Fruit fly (Drosophila melanogaster) whole organism, embryonic: ENCODE data around the gene CG14113.

ENCODE experiments used
- Ada2b ChIP-seq: fragments of 200-800 bp; sonication (Bioruptor generic); IDR thresholded peaks from 2 replicates; pipeline ENCODE4 v1.3.6; 2022; ENCODE audit warnings: missing biosample characterization, missing genetic modification characterization
- Bdp1 ChIP-seq: fragments of 200-800 bp; sonication (Bioruptor generic); optimal IDR thresholded peaks from 3 replicates; lab custom pipeline; 2016; ENCODE audit warnings: missing biosample characterization, missing genetic modification characterization
- C15 ChIP-seq: fragments of 200-800 bp; sonication (Bioruptor generic); IDR thresholded peaks from 3 replicates; pipeline ENCODE4 v1.3.6; 2022; ENCODE audit warnings: missing biosample characterization, missing genetic modification characterization
- CG10147 ChIP-seq: fragments of 200-800 bp; sonication (Bioruptor generic); optimal IDR thresholded peaks from 2 replicates; lab custom pipeline; 2019; ENCODE audit warnings: missing biosample characterization, mild to moderate bottlenecking, missing genetic modification characterization, moderate library complexity
- CG10209 ChIP-seq: fragments of 200-800 bp; sonication (Bioruptor generic); optimal IDR thresholded peaks from 3 replicates; lab custom pipeline; 2017; ENCODE audit warnings: missing biosample characterization, mild to moderate bottlenecking, missing genetic modification characterization, missing genetic modification reagents
- CG10462 ChIP-seq: fragments of 200-800 bp; sonication (Bioruptor generic); optimal IDR thresholded peaks from 2 replicates; lab custom pipeline; 2016; ENCODE audit warnings: missing biosample characterization, missing genetic modification characterization
- CG14014 ChIP-seq: fragments of 200-800 bp; sonication (Bioruptor generic); IDR thresholded peaks from 2 replicates; pipeline ENCODE4 v1.3.6; 2022; ENCODE audit warnings: missing biosample characterization, missing genetic modification characterization
- CG14050 ChIP-seq: fragments of 200-800 bp; sonication (Bioruptor generic); IDR thresholded peaks from 3 replicates; pipeline ENCODE4 v1.3.6; 2022; ENCODE audit warnings: missing biosample characterization, missing genetic modification characterization
- CG14667 ChIP-seq: fragments of 200-800 bp; sonication (Bioruptor generic); IDR thresholded peaks from 2 replicates; pipeline ENCODE4 v1.3.6; 2022; ENCODE audit warnings: missing biosample characterization, missing genetic modification characterization
- CG15073 ChIP-seq: fragments of 200-800 bp; sonication (Bioruptor generic); optimal IDR thresholded peaks from 2 replicates; lab custom pipeline; 2016; ENCODE audit warnings: missing biosample characterization, missing genetic modification characterization
- CG17328 ChIP-seq: fragments of 200-800 bp; sonication (Bioruptor generic); IDR thresholded peaks from 2 replicates; pipeline ENCODE4 v1.3.6; 2022; ENCODE audit warnings: missing biosample characterization, missing genetic modification characterization
- CG17361 ChIP-seq: fragments of 200-800 bp; sonication (Bioruptor generic); IDR thresholded peaks from 3 replicates; pipeline ENCODE4 v1.3.6; 2022; ENCODE audit warnings: missing biosample characterization, missing genetic modification characterization
- CG18619 ChIP-seq: fragments of 200-800 bp; sonication (Bioruptor generic); optimal IDR thresholded peaks from 3 replicates; lab custom pipeline; 2017; ENCODE audit warnings: missing biosample characterization, mild to moderate bottlenecking, missing genetic modification characterization
- CG2116 ChIP-seq: fragments of 200-800 bp; sonication (Bioruptor generic); optimal IDR thresholded peaks from 3 replicates; lab custom pipeline; 2018; ENCODE audit warnings: missing biosample characterization, mild to moderate bottlenecking, missing genetic modification characterization
- CG32767 ChIP-seq: fragments of 200-800 bp; sonication (Bioruptor generic); IDR thresholded peaks from 2 replicates; pipeline ENCODE4 v1.3.6; 2022; ENCODE audit warnings: missing biosample characterization, missing genetic modification characterization
- CG3838 ChIP-seq: fragments of 200-800 bp; sonication (Bioruptor generic); optimal IDR thresholded peaks from 3 replicates; lab custom pipeline; 2016; ENCODE audit warnings: missing biosample characterization, missing genetic modification characterization
- CG6175 ChIP-seq: fragments of 200-800 bp; sonication (Bioruptor generic); IDR thresholded peaks from 3 replicates; pipeline ENCODE4 v1.3.6; 2022; ENCODE audit warnings: missing biosample characterization, missing genetic modification characterization
- CG8281 ChIP-seq: fragments of 200-800 bp; sonication (Bioruptor generic); optimal IDR thresholded peaks from 2 replicates; lab custom pipeline; 2018; ENCODE audit warnings: missing biosample characterization, mild to moderate bottlenecking, missing genetic modification characterization, moderate library complexity
- CG8388 ChIP-seq: fragments of 200-800 bp; sonication (Bioruptor generic); optimal IDR thresholded peaks from 2 replicates; lab custom pipeline; 2019; ENCODE audit warnings: missing biosample characterization, mild to moderate bottlenecking, missing genetic modification characterization, moderate library complexity
- CG9609 ChIP-seq: fragments of 200-800 bp; sonication (Bioruptor generic); optimal IDR thresholded peaks from 3 replicates; lab custom pipeline; 2016; ENCODE audit warnings: missing biosample characterization, missing genetic modification characterization
- CG9817 ChIP-seq: fragments of 200-800 bp; sonication (Bioruptor generic); optimal IDR thresholded peaks from 2 replicates; lab custom pipeline; 2018; ENCODE audit warnings: missing biosample characterization, mild to moderate bottlenecking, missing genetic modification characterization, moderate library complexity
- CG9932 ChIP-seq: fragments of 200-800 bp; sonication (Bioruptor generic); IDR thresholded peaks from 2 replicates; pipeline ENCODE4 v1.3.6; 2022; ENCODE audit warnings: missing biosample characterization, missing genetic modification characterization
- CHES-1-like ChIP-seq: fragments of 200-800 bp; sonication (Bioruptor generic); optimal IDR thresholded peaks from 2 replicates; lab custom pipeline; 2016; ENCODE audit warnings: missing biosample characterization, missing genetic modification characterization
- Chrac-16 ChIP-seq: fragments of 200-800 bp; sonication (Bioruptor generic); optimal IDR thresholded peaks from 3 replicates; lab custom pipeline; 2016; ENCODE audit warnings: missing biosample characterization, missing genetic modification characterization
- Dref ChIP-seq: fragments of 200-800 bp; sonication (Bioruptor generic); IDR thresholded peaks from 2 replicates; pipeline ENCODE4 v1.3.6; 2022; ENCODE audit warnings: missing biosample characterization, missing genetic modification characterization
- HmgD ChIP-seq: fragments of 200-800 bp; sonication (Bioruptor generic); optimal IDR thresholded peaks from 3 replicates; lab custom pipeline; 2016; ENCODE audit warnings: missing biosample characterization, missing genetic modification characterization
- Hr78 ChIP-seq, 2 experiments: fragments of 200-800 bp in 1 of 2; fragments of >200 bp in 1 of 2; sonication (Bioruptor generic) in 1 of 2; optimal IDR thresholded peaks; 2 replicates each; lab custom pipeline; 2017 to 2019; ENCODE audit warnings: missing biosample characterization in 2 of 2, missing genetic modification characterization in 2 of 2, mild to moderate bottlenecking in 1 of 2, moderate library complexity in 1 of 2
- Hsf ChIP-seq: fragments of 200-800 bp; sonication (Bioruptor generic); optimal IDR thresholded peaks from 3 replicates; lab custom pipeline; 2016; ENCODE audit warnings: missing biosample characterization, missing genetic modification characterization
- Jarid2 ChIP-seq: fragments of 200-800 bp; sonication (Bioruptor generic); optimal IDR thresholded peaks from 3 replicates; lab custom pipeline; 2017; ENCODE audit warnings: mild to moderate bottlenecking, missing biosample characterization, missing genetic modification reagents, missing genetic modification characterization
- Mad ChIP-seq: fragments of 200-800 bp; sonication (Bioruptor generic); optimal IDR thresholded peaks from 2 replicates; lab custom pipeline; 2016; ENCODE audit warnings: missing biosample characterization, missing genetic modification characterization
- Mrtf ChIP-seq: fragments of 200-800 bp; sonication (Bioruptor generic); IDR thresholded peaks from 3 replicates; pipeline ENCODE4 v1.3.6; 2022; ENCODE audit warnings: missing biosample characterization, missing genetic modification characterization
- NFAT ChIP-seq: fragments of 200-800 bp; sonication (Bioruptor generic); IDR thresholded peaks from 2 replicates; pipeline ENCODE4 v1.3.6; 2022; ENCODE audit warnings: missing biosample characterization, missing genetic modification characterization
- Pdp1 ChIP-seq, 2 experiments: fragments of 200-800 bp; sonication (Bioruptor generic); optimal IDR thresholded peaks; 3 replicates each; lab custom pipeline; 2016; ENCODE audit warnings: missing biosample characterization in 2 of 2, missing genetic modification characterization in 2 of 2, mild to moderate bottlenecking in 1 of 2, moderate library complexity in 1 of 2
- Sox100B ChIP-seq: fragments of 200-800 bp; sonication (Bioruptor generic); optimal IDR thresholded peaks from 3 replicates; lab custom pipeline; 2018; ENCODE audit warnings: missing biosample characterization, mild to moderate bottlenecking, missing genetic modification characterization
- az2 ChIP-seq: fragments of 200-800 bp; sonication (Bioruptor generic); optimal IDR thresholded peaks from 3 replicates; lab custom pipeline; 2016; ENCODE audit warnings: missing biosample characterization, missing genetic modification characterization
- crc ChIP-seq: fragments of 200-800 bp; sonication (Bioruptor generic); optimal IDR thresholded peaks from 2 replicates; lab custom pipeline; 2016; ENCODE audit warnings: missing biosample characterization, missing genetic modification characterization
- exex ChIP-seq: fragments of 200-800 bp; sonication (Bioruptor generic); optimal IDR thresholded peaks from 4 replicates; lab custom pipeline; 2018; ENCODE audit warnings: missing biosample characterization, mild to moderate bottlenecking, missing genetic modification characterization, moderate library complexity
- hth ChIP-seq: fragments of >200 bp; optimal IDR thresholded peaks from 2 replicates; lab custom pipeline; 2017; ENCODE audit warnings: inconsistent platforms
- lmd ChIP-seq: fragments of 200-800 bp; sonication (Bioruptor generic); IDR thresholded peaks from 2 replicates; pipeline ENCODE4 v1.3.6; 2022; ENCODE audit warnings: missing biosample characterization, missing genetic modification characterization
- mirr ChIP-seq: fragments of 200-800 bp; sonication (Bioruptor generic); optimal IDR thresholded peaks from 3 replicates; lab custom pipeline; 2018; ENCODE audit warnings: missing biosample characterization, mild to moderate bottlenecking, missing genetic modification characterization
- row ChIP-seq: fragments of 200-800 bp; sonication (Bioruptor generic); IDR thresholded peaks from 3 replicates; pipeline ENCODE4 v1.3.6; 2022; ENCODE audit warnings: missing biosample characterization, missing genetic modification characterization
- salm ChIP-seq: fragments of 200-800 bp; sonication (Bioruptor generic); optimal IDR thresholded peaks from 2 replicates; lab custom pipeline; 2018; ENCODE audit warnings: missing biosample characterization, mild to moderate bottlenecking, missing genetic modification characterization
- sd ChIP-seq: fragments of 200-800 bp; sonication (Bioruptor generic); optimal IDR thresholded peaks from 3 replicates; lab custom pipeline; 2018; ENCODE audit warnings: missing biosample characterization, mild to moderate bottlenecking, missing genetic modification characterization, moderate library complexity
- seq ChIP-seq: fragments of 200-800 bp; sonication (Bioruptor generic); IDR thresholded peaks from 2 replicates; pipeline ENCODE4 v1.3.6; 2022; ENCODE audit warnings: missing biosample characterization, missing genetic modification characterization
- sob ChIP-seq: fragments of 200-800 bp; sonication (Bioruptor generic); IDR thresholded peaks from 2 replicates; pipeline ENCODE4 v1.3.6; 2022; ENCODE audit warnings: missing biosample characterization, missing genetic modification characterization
- tin ChIP-seq: fragments of 200-800 bp; sonication (Bioruptor generic); optimal IDR thresholded peaks from 3 replicates; lab custom pipeline; 2016; ENCODE audit warnings: missing biosample characterization, missing genetic modification characterization
- tll ChIP-seq, 2 experiments: fragments of 200-800 bp in 1 of 2; fragments of >200 bp in 1 of 2; sonication (Bioruptor generic) in 1 of 2; optimal IDR thresholded peaks; 2 replicates each; lab custom pipeline; 2017 to 2019; ENCODE audit warnings: missing biosample characterization in 2 of 2, missing genetic modification characterization in 2 of 2, mild to moderate bottlenecking in 1 of 2, moderate library complexity in 1 of 2
- ttk ChIP-seq: fragments of 200-800 bp; sonication (Bioruptor generic); IDR thresholded peaks from 2 replicates; pipeline ENCODE4 v2.1.2; 2022; ENCODE audit warnings: missing biosample characterization, missing genetic modification characterization
- yki ChIP-seq: fragments of >200 bp; optimal IDR thresholded peaks from 3 replicates; lab custom pipeline; 2018

CG14113 gene

dm6 chr3L:13348733-13349132 lies 19.8 kb downstream of the CG14113 start, which contains the start of gene CG17687:
TSS of gene CG17687 (plus strand) at chr3L:13349033.
- no peak for TF ChIP-seq Bdp1 (GFP tag; lab: Kevin White, UChicago)
- no peak for TF ChIP-seq CG6175 (GFP tag; lab: Robert Waterston, UW)
- TF ChIP-seq CG32767 (GFP tag; lab: Robert Waterston, UW), result no peak
- no peak for TF ChIP-seq CG10462 (GFP tag; lab: Kevin White, UChicago)
- TF ChIP-seq CG2116 (GFP tag; lab: Kevin White, UChicago), result no peak
- TF ChIP-seq sd (tag; lab: Kevin White, UChicago), result no peak
- TF ChIP-seq CHES-1-like (GFP tag; lab: Kevin White, UChicago), result no peak
- TF ChIP-seq Dref, result no peak
- no peak for TF ChIP-seq Jarid2 (GFP tag; lab: Kevin White, UChicago)

- peak; percentile 84 for TF ChIP-seq CG9817 (tag; lab: Kevin White, UChicago)
- TF ChIP-seq CG15073 (GFP tag; lab: Kevin White, UChicago), result no peak
- TF ChIP-seq CG9932 (GFP tag; lab: Robert Waterston, UW), result peak; percentile 49
- no peak for TF ChIP-seq exex (tag; lab: Kevin White, UChicago)
- TF ChIP-seq C15 (GFP tag; lab: Robert Waterston, UW), result 0 out of 3 replicates have a peak, but pooled peaks have one; percentile 40
- no peak for TF ChIP-seq HmgD
- peak; percentile 26; the same call in 1 of the 3 replicates for TF ChIP-seq CG14050 (GFP tag; lab: Robert Waterston, UW)
- peak; percentile 9 for TF ChIP-seq Chrac-16
- no peak for TF ChIP-seq CG10462 (GFP tag; lab: Kevin White, UChicago)
- TF ChIP-seq CG17328 (GFP tag; lab: Robert Waterston, UW), result peak; percentile 33; the same call in 1 of the 2 replicates
- peak; percentile 28 for TF ChIP-seq Mad (GFP tag; lab: Kevin White, UChicago)
- TF ChIP-seq Hr78 (GFP tag; optimal IDR thresholded peaks at IDR 0.05; lab: Kevin White, UChicago), result no peak
- TF ChIP-seq CG3838 (GFP tag; lab: Kevin White, UChicago), result no peak
- TF ChIP-seq yki, result no peak
- TF ChIP-seq Pdp1 (GFP tag; optimal IDR thresholded peaks at IDR 0.05; lab: Kevin White, UChicago), result peak in 1 of 2 experiments; percentile 56
- peak; percentile 44 for TF ChIP-seq Hsf (GFP tag; lab: Kevin White, UChicago)
- no peak for TF ChIP-seq CG10147 (GFP tag; lab: Kevin White, UChicago)
- TF ChIP-seq lmd (GFP tag; lab: Robert Waterston, UW), result peak; percentile 75
- TF ChIP-seq CG9609 (GFP tag; lab: Kevin White, UChicago), result no peak
- TF ChIP-seq sob (GFP tag; lab: Robert Waterston, UW), result peak; percentile 75
- peak; percentile 36 for TF ChIP-seq salm (tag; lab: Kevin White, UChicago)
- TF ChIP-seq Sox100B (GFP tag; lab: Kevin White, UChicago), result peak; percentile 32
- peak; percentile 41 for TF ChIP-seq CG8281 (tag; lab: Kevin White, UChicago)
- TF ChIP-seq mirr (GFP tag; lab: Kevin White, UChicago), result no peak
- TF ChIP-seq CG17361, result peak; percentile 60; the same call in 2 of the 3 replicates
- peak; percentile 21 for TF ChIP-seq CG8388 (GFP tag; lab: Kevin White, UChicago)
- TF ChIP-seq az2 (GFP tag; lab: Kevin White, UChicago), result peak; percentile 56
- TF ChIP-seq crc (GFP tag; lab: Kevin White, UChicago), result no peak
- TF ChIP-seq tin (GFP tag; lab: Kevin White, UChicago), result peak; percentile 1
- TF ChIP-seq seq (GFP tag; lab: Robert Waterston, UW), result peak; percentile 54; the same call in 1 of the 2 replicates
- TF ChIP-seq CG14667 (GFP tag; lab: Robert Waterston, UW), result peak; percentile 31
- TF ChIP-seq CG10209, result peak; percentile 56
- TF ChIP-seq hth (lab: Kevin White, UChicago), result no peak
- TF ChIP-seq row (GFP tag; lab: Robert Waterston, UW), result peak; percentile 83
- peak; percentile 56 for TF ChIP-seq Ada2b (GFP tag; lab: Robert Waterston, UW)
- peak; percentile 52; the same call in 1 of the 2 replicates for TF ChIP-seq NFAT (GFP tag; lab: Robert Waterston, UW)
- no peak for TF ChIP-seq tll (GFP tag; optimal IDR thresholded peaks at IDR 0.05; lab: Kevin White, UChicago)
- peak; percentile 60 for TF ChIP-seq CG18619 (GFP tag; lab: Kevin White, UChicago)
- TF ChIP-seq ttk, result peak; percentile 41; the same call in 1 of the 2 replicates
- TF ChIP-seq Mrtf, result peak; percentile 58; the same call in 1 of the 3 replicates
- TF ChIP-seq CG14014 (GFP tag; lab: Robert Waterston, UW), result peak; percentile 65
Measured at dm6 chr3L:13356084-13356693, 27.3 kb downstream of the CG14113 start, which contains the start of gene Nplp2. TSS of gene Nplp2 (plus strand) at chr3L:13356376.
